Worm (Caenorhabditis elegans) whole organism, L4 larva: ENCODE data around the gene D1054.3.

ENCODE experiments used
- D1046.2 ChIP-seq: fragments of 200-800 bp; sonication (Bioruptor generic); IDR thresholded peaks from 2 replicates; pipeline ENCODE4 v1.3.6; 2022; ENCODE audit warnings: missing genetic modification characterization, missing compliant biosample characterization
- F26F4.8 ChIP-seq: fragments of 200-800 bp; sonication (Bioruptor generic); conservative IDR thresholded peaks from 2 replicates; pipeline ENCODE4 v1.3.6; 2022; ENCODE audit warnings: missing genetic modification characterization, missing compliant biosample characterization
- F49E8.2 ChIP-seq: sonication (generic microtip); optimal IDR thresholded peaks from 2 replicates; lab custom pipeline; 2016; ENCODE audit warnings: missing compliant biosample characterization, mild to moderate bottlenecking, missing genetic modification characterization, borderline replicate concordance
- R02D3.7 ChIP-seq: fragments of 150-350 bp; sonication (generic microtip); optimal IDR thresholded peaks from 3 replicates; lab custom pipeline; 2014; ENCODE audit warnings: missing biosample characterization, missing genetic modification characterization
- T26A8.4 ChIP-seq: fragments of 200-800 bp; sonication (Bioruptor generic); IDR thresholded peaks from 2 replicates; pipeline ENCODE4 v1.3.6; 2022; ENCODE audit warnings: missing genetic modification characterization, missing compliant biosample characterization
- aha-1 ChIP-seq: fragments of 150-350 bp; peaks from one replicate; lab custom pipeline; 2014; ENCODE audit warnings: missing biosample characterization, missing genetic modification characterization
- aly-2 ChIP-seq: sonication (generic microtip); optimal IDR thresholded peaks from 2 replicates; lab custom pipeline; 2018; ENCODE audit warnings: missing biosample characterization, missing genetic modification characterization
- arid-1 ChIP-seq: fragments of 200-800 bp; sonication (Bioruptor generic); conservative IDR thresholded peaks from 2 replicates; pipeline ENCODE4 v1.3.6; 2022; ENCODE audit warnings: missing genetic modification reagents, missing genetic modification characterization, missing compliant biosample characterization
- attf-4 ChIP-seq: sonication (generic microtip); optimal IDR thresholded peaks from 3 replicates; lab custom pipeline; 2017; ENCODE audit warnings: missing biosample characterization, missing genetic modification characterization
- ceh-20 ChIP-seq: fragments of 200-800 bp; sonication (Bioruptor generic); IDR thresholded peaks from 2 replicates; pipeline ENCODE4 v1.3.6; 2022; ENCODE audit warnings: missing genetic modification reagents, missing genetic modification characterization, missing compliant biosample characterization
- ceh-32 ChIP-seq: sonication (generic microtip); optimal IDR thresholded peaks from 2 replicates; lab custom pipeline; 2016; ENCODE audit warnings: mild to moderate bottlenecking, missing genetic modification characterization, missing compliant biosample characterization; ENCODE audit not compliant: poor library complexity
- ces-1 ChIP-seq: fragments of 150-350 bp; sonication (generic microtip); optimal IDR thresholded peaks from 4 replicates; lab custom pipeline; 2014; ENCODE audit warnings: missing biosample characterization, missing genetic modification reagents, missing genetic modification characterization
- cey-2 ChIP-seq: sonication (generic microtip); optimal IDR thresholded peaks from 3 replicates; lab custom pipeline; 2017; ENCODE audit warnings: missing genetic modification characterization, mild to moderate bottlenecking, missing compliant biosample characterization, antibody characterized with exemption, borderline replicate concordance; ENCODE audit not compliant: insufficient read depth
- daf-12 ChIP-seq: fragments of 150-350 bp; optimal IDR thresholded peaks from 2 replicates; lab custom pipeline; 2014; ENCODE audit warnings: missing biosample characterization, missing genetic modification reagents, missing genetic modification characterization
- daf-19 ChIP-seq: fragments of 200-800 bp; sonication (Bioruptor generic); conservative IDR thresholded peaks from 2 replicates; pipeline ENCODE4 v1.3.6; 2022; ENCODE audit warnings: missing genetic modification characterization, missing compliant biosample characterization
- daf-8 ChIP-seq: fragments of 200-800 bp; sonication (Bioruptor generic); IDR thresholded peaks from 2 replicates; pipeline ENCODE4 v1.3.6; 2022; ENCODE audit warnings: missing genetic modification characterization, missing compliant biosample characterization
- dmd-9 ChIP-seq: fragments of 200-800 bp; sonication (Bioruptor generic); IDR thresholded peaks from 2 replicates; pipeline ENCODE4 v1.3.6; 2022; ENCODE audit warnings: missing genetic modification reagents, missing genetic modification characterization, missing compliant biosample characterization
- duxl-1 ChIP-seq: sonication (generic microtip); optimal IDR thresholded peaks from 2 replicates; lab custom pipeline; 2016; ENCODE audit warnings: mild to moderate bottlenecking, missing genetic modification characterization, moderate library complexity, missing compliant biosample characterization; ENCODE audit not compliant: poor library complexity
- fkh-10 ChIP-seq: fragments of 150-350 bp; optimal IDR thresholded peaks from 2 replicates; lab custom pipeline; 2014; ENCODE audit warnings: missing biosample characterization, missing genetic modification reagents, missing genetic modification characterization
- gei-8 ChIP-seq: fragments of 200-800 bp; sonication (Bioruptor generic); optimal IDR thresholded peaks from 2 replicates; lab custom pipeline; 2018; ENCODE audit warnings: mild to moderate bottlenecking, missing genetic modification characterization, missing compliant biosample characterization
- hif-1 ChIP-seq, 2 experiments: sonication (generic microtip); optimal IDR thresholded peaks; 2 replicates each; lab custom pipeline; 2016 to 2017; ENCODE audit warnings: missing compliant biosample characterization in 2 of 2, missing genetic modification characterization in 2 of 2, missing genetic modification reagents in 2 of 2, missing genotype in 2 of 2, mild to moderate bottlenecking in 1 of 2
- hlh-11 ChIP-seq: fragments of 200-800 bp; sonication (Bioruptor generic); optimal IDR thresholded peaks from 2 replicates; lab custom pipeline; 2018; ENCODE audit warnings: mild to moderate bottlenecking, missing genetic modification characterization, missing compliant biosample characterization
- lim-7 ChIP-seq: fragments of 200-800 bp; sonication (Bioruptor generic); IDR thresholded peaks from 2 replicates; pipeline ENCODE4 v1.3.6; 2022; ENCODE audit warnings: missing genetic modification characterization, missing compliant biosample characterization
- lin-13 ChIP-seq: fragments of 150-350 bp; optimal IDR thresholded peaks from 2 replicates; lab custom pipeline; 2014; ENCODE audit warnings: missing biosample characterization, missing genetic modification reagents, missing genetic modification characterization
- lin-15B ChIP-seq: fragments of 150-350 bp; sonication (generic microtip); optimal IDR thresholded peaks from 3 replicates; lab custom pipeline; 2014; ENCODE audit warnings: missing biosample characterization, missing genetic modification characterization
- lin-29 ChIP-seq: fragments of 200-800 bp; sonication (Bioruptor generic); IDR thresholded peaks from 2 replicates; pipeline ENCODE4 v1.3.6; 2022; ENCODE audit warnings: missing genetic modification reagents, missing genetic modification characterization, missing compliant biosample characterization
- lin-39 ChIP-seq: fragments of 150-350 bp; optimal IDR thresholded peaks from 2 replicates; lab custom pipeline; 2014; ENCODE audit warnings: missing biosample characterization, missing genetic modification reagents, missing genetic modification characterization
- lir-3 ChIP-seq: sonication (generic microtip); optimal IDR thresholded peaks from 2 replicates; lab custom pipeline; 2016; ENCODE audit warnings: mild to moderate bottlenecking, missing genetic modification characterization, missing compliant biosample characterization
- madf-5 ChIP-seq, 2 experiments: fragments of 200-800 bp; sonication (Bioruptor generic); IDR thresholded peaks; 2 replicates each; pipeline ENCODE4 v1.3.6; 2022; ENCODE audit warnings: missing compliant biosample characterization in 2 of 2, missing genetic modification characterization in 2 of 2
- madf-9 ChIP-seq: fragments of 200-800 bp; sonication (Bioruptor generic); conservative IDR thresholded peaks from 2 replicates; pipeline ENCODE4 v1.3.6; 2022; ENCODE audit warnings: missing genetic modification reagents, missing genetic modification characterization, missing compliant biosample characterization
- mep-1 ChIP-seq: fragments of 150-350 bp; sonication (generic microtip); optimal IDR thresholded peaks from 3 replicates; lab custom pipeline; 2014; ENCODE audit warnings: missing biosample characterization, missing genetic modification characterization
- mes-2 ChIP-seq: sonication (generic microtip); optimal IDR thresholded peaks from 2 replicates; lab custom pipeline; 2016; ENCODE audit warnings: missing genotype, mild to moderate bottlenecking, missing genetic modification characterization, missing compliant biosample characterization; ENCODE audit not compliant: poor library complexity, severe bottlenecking
- mxl-2 ChIP-seq: fragments of 200-800 bp; sonication (Bioruptor generic); conservative IDR thresholded peaks from 2 replicates; pipeline ENCODE4 v1.3.6; 2022; ENCODE audit warnings: missing genetic modification reagents, missing genetic modification characterization, missing compliant biosample characterization
- mxl-3 ChIP-seq: fragments of 200-800 bp; sonication (Bioruptor generic); optimal IDR thresholded peaks from 2 replicates; lab custom pipeline; 2018; ENCODE audit warnings: mild to moderate bottlenecking, missing genetic modification characterization, missing compliant biosample characterization
- nhr-10 ChIP-seq: fragments of 150-350 bp; optimal IDR thresholded peaks from 2 replicates; lab custom pipeline; 2014; ENCODE audit warnings: missing biosample characterization, missing genetic modification characterization
- nhr-102 ChIP-seq: sonication (generic microtip); optimal IDR thresholded peaks from 2 replicates; lab custom pipeline; 2016; ENCODE audit warnings: mild to moderate bottlenecking, missing genetic modification characterization, moderate library complexity, missing compliant biosample characterization
- nhr-237 ChIP-seq: sonication (generic microtip); optimal IDR thresholded peaks from 2 replicates; lab custom pipeline; 2017; ENCODE audit warnings: missing biosample characterization, missing genetic modification characterization
- nhr-25 ChIP-seq: sonication (generic microtip); optimal IDR thresholded peaks from 2 replicates; lab custom pipeline; 2017; ENCODE audit warnings: missing genetic modification characterization, mild to moderate bottlenecking, missing compliant biosample characterization, antibody characterized with exemption, moderate library complexity, borderline replicate concordance; ENCODE audit not compliant: insufficient read depth
- nhr-41 ChIP-seq: fragments of 200-800 bp; sonication (Bioruptor generic); IDR thresholded peaks from 2 replicates; pipeline ENCODE4 v1.3.6; 2022; ENCODE audit warnings: missing genetic modification reagents, missing genetic modification characterization, missing compliant biosample characterization
- nhr-76 ChIP-seq: fragments of 150-350 bp; optimal IDR thresholded peaks from 2 replicates; lab custom pipeline; 2014; ENCODE audit warnings: missing biosample characterization, missing genetic modification characterization
- php-3 ChIP-seq: fragments of 200-800 bp; sonication (Bioruptor generic); IDR thresholded peaks from 2 replicates; pipeline ENCODE4 v1.3.6; 2022; ENCODE audit warnings: missing genetic modification reagents, missing genetic modification characterization, missing compliant biosample characterization
- rbr-2 ChIP-seq: sonication (generic microtip); optimal IDR thresholded peaks from 2 replicates; lab custom pipeline; 2016; ENCODE audit warnings: missing genotype, missing genetic modification characterization, missing compliant biosample characterization
- skn-1 ChIP-seq: fragments of 150-350 bp; optimal IDR thresholded peaks from 2 replicates; lab custom pipeline; 2014; ENCODE audit warnings: missing biosample characterization, missing genetic modification characterization
- tra-1 ChIP-seq: fragments of 200-800 bp; sonication (Bioruptor generic); IDR thresholded peaks from 2 replicates; pipeline ENCODE4 v1.3.6; 2022; ENCODE audit warnings: missing genetic modification reagents, missing genetic modification characterization, missing compliant biosample characterization
- unc-130 ChIP-seq: sonication (generic microtip); optimal IDR thresholded peaks from 2 replicates; lab custom pipeline; 2016; ENCODE audit warnings: missing genetic modification reagents, missing genetic modification characterization, missing compliant biosample characterization
- vab-7 ChIP-seq: fragments of 200-800 bp; sonication (Bioruptor generic); IDR thresholded peaks from 2 replicates; pipeline ENCODE4 v1.3.6; 2022; ENCODE audit warnings: missing genetic modification reagents, missing genetic modification characterization, missing compliant biosample characterization
- zag-1 ChIP-seq: fragments of 150-350 bp; optimal IDR thresholded peaks from 2 replicates; lab custom pipeline; 2014; ENCODE audit warnings: missing biosample characterization, missing genetic modification characterization
- zip-11 ChIP-seq: fragments of 200-800 bp; sonication (Bioruptor generic); IDR thresholded peaks from 2 replicates; pipeline ENCODE4 v1.3.6; 2022; ENCODE audit warnings: missing genetic modification characterization, missing compliant biosample characterization
- ztf-11 ChIP-seq: fragments of 150-350 bp; optimal IDR thresholded peaks from 2 replicates; lab custom pipeline; 2014; ENCODE audit warnings: missing biosample characterization, missing genetic modification characterization

Gene D1054.3

DNA sequence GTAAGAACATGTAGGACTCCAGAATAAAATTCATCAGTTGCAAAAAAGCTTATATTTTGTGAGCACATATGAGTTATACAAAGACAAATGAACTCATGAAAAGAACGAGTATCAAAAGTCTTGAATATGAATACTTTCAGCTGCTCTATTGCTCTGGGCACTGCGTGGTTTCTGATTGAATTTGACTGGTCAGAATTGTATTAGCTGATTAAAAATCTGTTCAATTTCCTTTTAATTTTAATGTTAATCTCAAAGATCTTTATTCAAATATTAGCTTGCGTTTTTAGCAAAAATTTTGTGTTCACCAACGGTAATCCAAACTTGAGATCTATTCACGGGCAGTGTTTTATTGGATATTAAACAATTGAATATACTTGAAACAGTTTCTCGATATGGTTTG is 26.8 kb downstream of the D1054.3 start, which contains the start of gene srh-184:
srh-184 (minus strand) TSS at position 101 of the 400 bp plus-strand sequence.
- TF ChIP-seq php-3 (GFP tag; lab: Robert Waterston, UW) = no peak
- TF ChIP-seq T26A8.4 (GFP tag; lab: Robert Waterston, UW) = no peak
- TF ChIP-seq mxl-3 (GFP tag; lab: Kevin White, UChicago) = no peak
- no peak for TF ChIP-seq dmd-9
- no peak for TF ChIP-seq madf-5 (GFP tag; IDR thresholded peaks at IDR 0.05; lab: Robert Waterston, UW)
- TF ChIP-seq, all 104 proteins: peak for 0

DNA sequence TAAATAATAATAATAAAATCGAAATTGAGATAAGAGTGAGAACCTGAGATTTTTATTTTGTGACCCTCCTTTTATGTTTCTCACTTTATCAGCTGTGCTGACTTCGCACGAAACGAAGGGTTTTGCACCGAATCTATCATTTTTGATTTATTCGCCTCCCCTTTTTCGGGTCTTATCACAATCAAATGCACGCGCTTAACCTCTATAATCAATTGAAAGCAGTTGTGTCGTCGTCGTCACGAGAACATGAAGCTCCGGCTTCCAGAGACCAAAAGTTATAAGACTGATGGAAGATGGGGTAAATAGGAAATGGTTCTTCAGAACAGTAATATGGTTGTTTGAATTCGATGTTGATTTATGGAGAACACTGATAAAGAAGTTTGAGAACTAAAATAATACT is 29.9 kb downstream of the D1054.3 start, which contains the start of gene D1054.18:
D1054.18 (minus strand) TSS at position 45 of the 400 bp plus-strand sequence.
- no peak for TF ChIP-seq lir-3
- no peak for TF ChIP-seq F26F4.8 (GFP tag; lab: Robert Waterston, UW)
- no peak for TF ChIP-seq ztf-11 (tag; lab: Kevin White, UChicago)
- TF ChIP-seq ceh-20 (GFP tag; lab: Robert Waterston, UW) = peak; percentile 63; the same call in 1 of the 2 replicates
- no peak for TF ChIP-seq mep-1
- no peak for TF ChIP-seq nhr-237
- TF ChIP-seq skn-1 = no peak
- no peak for TF ChIP-seq lim-7 (GFP tag; lab: Robert Waterston, UW)
- TF ChIP-seq mes-2 (tag; lab: Kevin White, UChicago) = no peak
- no peak for TF ChIP-seq nhr-10 (tag; lab: Kevin White, UChicago)
- no peak for TF ChIP-seq F49E8.2 (tag; lab: Kevin White, UChicago)
- no peak for TF ChIP-seq madf-5 (GFP tag; IDR thresholded peaks at IDR 0.05; lab: Robert Waterston, UW)
- TF ChIP-seq lin-15B (tag; lab: Kevin White, UChicago) = no peak
- no peak for TF ChIP-seq fkh-10 (GFP tag; lab: Kevin White, UChicago)
- TF ChIP-seq hlh-11 (tag; lab: Kevin White, UChicago) = peak; percentile 91
- no peak for TF ChIP-seq ceh-32 (tag; lab: Kevin White, UChicago)
- no peak for TF ChIP-seq nhr-76
- no peak for TF ChIP-seq T26A8.4 (GFP tag; lab: Robert Waterston, UW)
- TF ChIP-seq madf-9 (GFP tag; lab: Robert Waterston, UW) = no peak
- TF ChIP-seq gei-8 (GFP tag; lab: Kevin White, UChicago) = no peak
- peak; percentile 36 for TF ChIP-seq aha-1
- TF ChIP-seq lin-13 (GFP tag; lab: Kevin White, UChicago) = no peak
- TF ChIP-seq lin-29 (GFP tag; lab: Robert Waterston, UW) = no peak
- TF ChIP-seq mxl-2 (GFP tag; lab: Robert Waterston, UW) = no peak
- no peak for TF ChIP-seq daf-19 (GFP tag; lab: Robert Waterston, UW)
- no peak for TF ChIP-seq lin-39 (tag; lab: Kevin White, UChicago)
- TF ChIP-seq duxl-1 (tag; lab: Kevin White, UChicago) = no peak
- TF ChIP-seq ces-1 (GFP tag; lab: Kevin White, UChicago) = no peak
- TF ChIP-seq R02D3.7 (tag; lab: Kevin White, UChicago) = no peak
- no peak for TF ChIP-seq rbr-2 (tag; lab: Kevin White, UChicago)
- no peak for TF ChIP-seq aly-2
- no peak for TF ChIP-seq attf-4 (tag; lab: Kevin White, UChicago)
- no peak for TF ChIP-seq D1046.2
- peak; percentile 66; the same call in 1 of the 2 replicates for TF ChIP-seq tra-1
- TF ChIP-seq nhr-41 (GFP tag; lab: Robert Waterston, UW) = peak; percentile 85
- TF ChIP-seq arid-1 (GFP tag; lab: Robert Waterston, UW) = no peak
- TF ChIP-seq unc-130 (GFP tag; lab: Kevin White, UChicago) = no peak
- TF ChIP-seq nhr-102 = peak; percentile 42
- no peak for TF ChIP-seq zag-1
- TF ChIP-seq vab-7 = no peak
- no peak for TF ChIP-seq nhr-25
- no peak for TF ChIP-seq cey-2 (tag; lab: Kevin White, UChicago)
- TF ChIP-seq hif-1 (tag; optimal IDR thresholded peaks at IDR 0.05; lab: Kevin White, UChicago) = no peak
- no peak for TF ChIP-seq daf-8 (GFP tag; lab: Robert Waterston, UW)
- TF ChIP-seq daf-12 (tag; lab: Kevin White, UChicago) = no peak
- TF ChIP-seq zip-11 (GFP tag; lab: Robert Waterston, UW) = no peak
